ENCODE assay signal across 1 fruit fly cellular context in genomic region chrX:4686150-4686549, dm6.
A peak's percentile ranks its signal among the peaks of the same experiment; 100 is the strongest.
TF ChIP-seq lines count a peak whose summit lies in the region.

No protein-coding gene starts in this region.

TF ChIP-seq in whole organism, embryonic, 481 proteins besides CTCF, POLR2A, EP300 and RAD21 (continued from another document):
- no peak for TF ChIP-seq lbe (GFP tag; optimal IDR thresholded peaks at IDR 0.05; lab: Kevin White, UChicago)
- no peak for TF ChIP-seq trh (GFP tag; optimal IDR thresholded peaks at IDR 0.05; lab: Kevin White, UChicago)
- TF ChIP-seq CG10979 (tag; optimal IDR thresholded peaks at IDR 0.05; lab: Kevin White, UChicago) = no peak
- TF ChIP-seq CG12391 (tag; optimal IDR thresholded peaks at IDR 0.05; lab: Kevin White, UChicago) = no peak
- TF ChIP-seq eve (GFP tag; optimal IDR thresholded peaks at IDR 0.05; lab: Kevin White, UChicago) = no peak
- TF ChIP-seq E2f2 (GFP tag; IDR thresholded peaks at IDR 0.05; lab: Robert Waterston, UW) = no peak
- TF ChIP-seq Jarid2 (GFP tag; optimal IDR thresholded peaks at IDR 0.05; lab: Kevin White, UChicago) = no peak
- no peak for TF ChIP-seq CG12104 (GFP tag; optimal IDR thresholded peaks at IDR 0.05; lab: Kevin White, UChicago)
- TF ChIP-seq jing (GFP tag; optimal IDR thresholded peaks at IDR 0.05; lab: Kevin White, UChicago) = no peak
- no peak for TF ChIP-seq hkb (optimal IDR thresholded peaks at IDR 0.05; lab: Kevin White, UChicago)
- TF ChIP-seq hkb (GFP tag; IDR thresholded peaks at IDR 0.05; lab: Robert Waterston, UW) = no peak
- no peak; the same call in 1 of the 2 replicates for TF ChIP-seq CG3847 (GFP tag; IDR thresholded peaks at IDR 0.05; lab: Robert Waterston, UW)
- TF ChIP-seq Dp (GFP tag; optimal IDR thresholded peaks at IDR 0.05; lab: Kevin White, UChicago) = no peak
- no peak for TF ChIP-seq Ssrp (tag; optimal IDR thresholded peaks at IDR 0.05; lab: Kevin White, UChicago)
- no peak for TF ChIP-seq CG17612 (GFP tag; IDR thresholded peaks at IDR 0.05; lab: Robert Waterston, UW)
- no peak for TF ChIP-seq ac (GFP tag; optimal IDR thresholded peaks at IDR 0.05; lab: Kevin White, UChicago)
- no peak for TF ChIP-seq CG7745 (tag; optimal IDR thresholded peaks at IDR 0.05; lab: Kevin White, UChicago)
- peak; percentile 21 for TF ChIP-seq CG2678 (tag; optimal IDR thresholded peaks at IDR 0.05; lab: Kevin White, UChicago)
- TF ChIP-seq CG2116 (GFP tag; optimal IDR thresholded peaks at IDR 0.05; lab: Kevin White, UChicago) = no peak
- TF ChIP-seq bsh (GFP tag; optimal IDR thresholded peaks at IDR 0.05; lab: Kevin White, UChicago) = peak in 1 of 2 experiments; percentile 83
- peak; percentile 84 for TF ChIP-seq CG17385 (GFP tag; optimal IDR thresholded peaks at IDR 0.05; lab: Kevin White, UChicago)
- no peak for TF ChIP-seq Ets97D (GFP tag; optimal IDR thresholded peaks at IDR 0.05; lab: Kevin White, UChicago)
